In the genomic region with DNA sequence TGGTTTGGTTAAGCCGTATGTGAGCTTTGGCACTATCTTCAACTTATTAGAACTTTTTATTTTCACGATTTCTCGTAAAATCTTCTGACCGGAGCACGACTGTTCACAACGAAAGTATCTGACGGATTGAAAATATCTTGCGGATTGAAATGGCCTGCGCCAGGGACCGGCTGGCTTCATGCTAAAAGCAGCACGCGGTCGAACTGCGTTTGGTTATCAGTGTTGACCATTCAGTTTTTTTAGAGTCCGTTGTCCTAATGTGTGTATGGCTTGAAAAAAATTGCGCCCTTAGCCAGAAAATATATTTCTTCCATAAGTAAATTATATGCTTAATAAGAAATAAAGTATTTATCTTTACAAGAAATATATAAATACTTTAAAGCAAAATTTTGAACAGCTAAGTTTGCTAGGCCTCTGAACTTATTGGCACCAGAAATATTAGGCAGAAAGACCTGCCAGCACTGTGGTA, we compare ENCODE assay signal across 4 fruit fly cellular contexts.
A peak's percentile ranks its signal among the peaks of the same experiment; 100 is the strongest.
TF ChIP-seq lines count a peak whose summit lies in the region.

TSS of gene net (minus strand) at position 133 of the 469 bp plus-strand sequence.

TF ChIP-seq in whole organism, adult, 20 proteins besides CTCF, POLR2A, EP300 and RAD21 (continued from another document):
- peak; percentile 62 for TF ChIP-seq bab1 (GFP tag; optimal IDR thresholded peaks at IDR 0.05; lab: Kevin White, UChicago)
- peak; percentile 64 for TF ChIP-seq CG11617 (GFP tag; optimal IDR thresholded peaks at IDR 0.05; lab: Kevin White, UChicago)
- TF ChIP-seq toe (GFP tag; optimal IDR thresholded peaks at IDR 0.05; lab: Kevin White, UChicago) = no peak

TF ChIP-seq in whole organism, embryonic, 481 proteins besides CTCF, POLR2A, EP300 and RAD21 (continued from another document and continues in another):
- TF ChIP-seq CG15601 (tag; optimal IDR thresholded peaks at IDR 0.05; lab: Kevin White, UChicago) (peak; percentile 92), fd64A (GFP tag; optimal IDR thresholded peaks at IDR 0.05; lab: Kevin White, UChicago) (no peak), CG34376 (GFP tag; optimal IDR thresholded peaks at IDR 0.05; lab: Kevin White, UChicago) (peak; percentile 88), kah (GFP tag; optimal IDR thresholded peaks at IDR 0.05; lab: Kevin White, UChicago) (peak; percentile 60), CG14860 (GFP tag; IDR thresholded peaks at IDR 0.05; lab: Robert Waterston, UW; ENCODE audit: partially characterized antibody) (no peak), NC2β (GFP tag; optimal IDR thresholded peaks at IDR 0.05; lab: Kevin White, UChicago) (no peak), Sox102F (GFP tag; optimal IDR thresholded peaks at IDR 0.05; lab: Kevin White, UChicago) (peak; percentile 34), CG10147 (GFP tag; optimal IDR thresholded peaks at IDR 0.05; lab: Kevin White, UChicago) (peak; percentile 80), btn (GFP tag; optimal IDR thresholded peaks at IDR 0.05; lab: Kevin White, UChicago) (no peak), Nf-YB (GFP tag; optimal IDR thresholded peaks at IDR 0.05; lab: Kevin White, UChicago) (peak; percentile 45), CG1647 (GFP tag; optimal IDR thresholded peaks at IDR 0.05; lab: Kevin White, UChicago) (no peak), hbn (GFP tag; IDR thresholded peaks at IDR 0.05; lab: Robert Waterston, UW; ENCODE audit: partially characterized antibody) (no peak), CG3726 (GFP tag; IDR thresholded peaks at IDR 0.05; lab: Robert Waterston, UW) (no peak), z (GFP tag; IDR thresholded peaks at IDR 0.05; lab: Robert Waterston, UW) (no peak), cg (GFP tag; optimal IDR thresholded peaks at IDR 0.05; lab: Kevin White, UChicago) (no peak), CG16779 (GFP tag; IDR thresholded peaks at IDR 0.05; lab: Robert Waterston, UW) (no peak), Rfx (GFP tag; IDR thresholded peaks at IDR 0.05; lab: Robert Waterston, UW) (peak; percentile 74; the same call in 1 of the 2 replicates), tup (GFP tag; optimal IDR thresholded peaks at IDR 0.05; lab: Kevin White, UChicago) (no peak), Jarid2 (GFP tag; optimal IDR thresholded peaks at IDR 0.05; lab: Kevin White, UChicago) (peak; percentile 57), BtbVII (GFP tag; optimal IDR thresholded peaks at IDR 0.05; lab: Kevin White, UChicago) (peak; percentile 77), en (GFP tag; optimal IDR thresholded peaks at IDR 0.05; lab: Kevin White, UChicago) (no peak), Bteb2 (GFP tag; optimal IDR thresholded peaks at IDR 0.05; lab: Kevin White, UChicago) (no peak), BEAF-32 (GFP tag; optimal IDR thresholded peaks at IDR 0.05; lab: Kevin White, UChicago) (no peak), trem (tag; optimal IDR thresholded peaks at IDR 0.05; lab: Kevin White, UChicago) (peak; percentile 42), CG17829 (tag; optimal IDR thresholded peaks at IDR 0.05; lab: Kevin White, UChicago) (peak; percentile 72), nerfin-2 (GFP tag; IDR thresholded peaks at IDR 0.05; lab: Robert Waterston, UW; ENCODE audit: partially characterized antibody) (no peak), jing (GFP tag; optimal IDR thresholded peaks at IDR 0.05; lab: Kevin White, UChicago) (peak; percentile 14), CG14014 (GFP tag; IDR thresholded peaks at IDR 0.05; lab: Robert Waterston, UW) (peak; percentile 79; the same call in 1 of the 2 replicates), maf-S (GFP tag; optimal IDR thresholded peaks at IDR 0.05; lab: Kevin White, UChicago) (no peak), cwo (GFP tag; optimal IDR thresholded peaks at IDR 0.05; lab: Kevin White, UChicago) (peak; percentile 73), CG11085 (GFP tag; IDR thresholded peaks at IDR 0.05; lab: Robert Waterston, UW) (no peak), bbx (GFP tag; IDR thresholded peaks at IDR 0.05; lab: Robert Waterston, UW; ENCODE audit: partially characterized antibody) (no peak), YL-1 (GFP tag; optimal IDR thresholded peaks at IDR 0.05; lab: Kevin White, UChicago) (peak; percentile 27), CG6813 (GFP tag; optimal IDR thresholded peaks at IDR 0.05; lab: Kevin White, UChicago) (peak; percentile 31), CG9932 (GFP tag; IDR thresholded peaks at IDR 0.05; lab: Robert Waterston, UW) (peak; percentile 74), unpg (GFP tag; optimal IDR thresholded peaks at IDR 0.05; lab: Kevin White, UChicago) (peak; percentile 63), CG13424 (tag; optimal IDR thresholded peaks at IDR 0.05; lab: Kevin White, UChicago) (peak; percentile 85), Side (GFP tag; optimal IDR thresholded peaks at IDR 0.05; lab: Kevin White, UChicago) (no peak), sr (GFP tag; IDR thresholded peaks at IDR 0.05; lab: Robert Waterston, UW) (no peak), CG6272 (GFP tag; IDR thresholded peaks at IDR 0.05; lab: Robert Waterston, UW) (no peak; the same call in 1 of the 2 replicates), Mes4 (GFP tag; optimal IDR thresholded peaks at IDR 0.05; lab: Kevin White, UChicago) (no peak)

TF ChIP-seq in whole organism, prepupa, 60 proteins besides CTCF, POLR2A, EP300 and RAD21 (continued from another document):
- TF ChIP-seq dsx (GFP tag; optimal IDR thresholded peaks at IDR 0.05; lab: Kevin White, UChicago; ENCODE audit: poor library complexity, severe bottlenecking) (peak; percentile 65), CG31627 (GFP tag; optimal IDR thresholded peaks at IDR 0.05; lab: Kevin White, UChicago) (no peak), ss (GFP tag; optimal IDR thresholded peaks at IDR 0.05; lab: Kevin White, UChicago) (peak; percentile 52 to 75), CG10631 (GFP tag; optimal IDR thresholded peaks at IDR 0.05; lab: Kevin White, UChicago) (peak; percentile 46), fkh (GFP tag; optimal IDR thresholded peaks at IDR 0.05; lab: Kevin White, UChicago) (peak; percentile 34), CG15336 (GFP tag; IDR thresholded peaks at IDR 0.05; lab: Robert Waterston, UW) (peak; percentile 62), cyc (GFP tag; optimal IDR thresholded peaks at IDR 0.05; lab: Kevin White, UChicago) (peak; percentile 19), CG8632 (GFP tag; optimal IDR thresholded peaks at IDR 0.05; lab: Kevin White, UChicago) (peak; percentile 47), Eip78C (GFP tag; lab: Kevin White, UChicago) (peak; percentile 90), Ets96B (tag; optimal IDR thresholded peaks at IDR 0.05; lab: Kevin White, UChicago) (peak; percentile 74), CG11902 (GFP tag; optimal IDR thresholded peaks at IDR 0.05; lab: Kevin White, UChicago) (no peak), CG6854 (GFP tag; optimal IDR thresholded peaks at IDR 0.05; lab: Kevin White, UChicago) (peak; percentile 59), eg (GFP tag; IDR thresholded peaks at IDR 0.05; lab: Robert Waterston, UW) (no peak), pdm3 (GFP tag; optimal IDR thresholded peaks at IDR 0.05; lab: Kevin White, UChicago) (peak; percentile 33), Lpt (GFP tag; optimal IDR thresholded peaks at IDR 0.05; lab: Kevin White, UChicago) (peak; percentile 22), fd59A (GFP tag; optimal IDR thresholded peaks at IDR 0.05; lab: Kevin White, UChicago) (peak; percentile 13), CG16779 (tag; optimal IDR thresholded peaks at IDR 0.05; lab: Kevin White, UChicago) (peak; percentile 64), Sox15 (GFP tag; optimal IDR thresholded peaks at IDR 0.05; lab: Kevin White, UChicago) (peak; percentile 2), Eip75B (GFP tag; optimal IDR thresholded peaks at IDR 0.05; lab: Kevin White, UChicago) (peak; percentile 42), Met (GFP tag; optimal IDR thresholded peaks at IDR 0.05; lab: Kevin White, UChicago) (peak; percentile 56), topi (GFP tag; optimal IDR thresholded peaks at IDR 0.05; lab: Kevin White, UChicago) (peak; percentile 8), OdsH (GFP tag; optimal IDR thresholded peaks at IDR 0.05; lab: Kevin White, UChicago) (peak; percentile 59), esn (GFP tag; optimal IDR thresholded peaks at IDR 0.05; lab: Kevin White, UChicago) (peak; percentile 54), Smox (GFP tag; optimal IDR thresholded peaks at IDR 0.05; lab: Kevin White, UChicago) (peak; percentile 32), Sox102F (GFP tag; optimal IDR thresholded peaks at IDR 0.05; lab: Kevin White, UChicago) (peak; percentile 59), CG6792 (GFP tag; optimal IDR thresholded peaks at IDR 0.05; lab: Kevin White, UChicago) (peak; percentile 36), Blimp-1 (GFP tag; optimal IDR thresholded peaks at IDR 0.05; lab: Kevin White, UChicago) (peak; percentile 62), Sox14 (GFP tag; optimal IDR thresholded peaks at IDR 0.05; lab: Kevin White, UChicago) (peak; percentile 33), svp (GFP tag; lab: Kevin White, UChicago) (peak; percentile 76), vri (GFP tag; optimal IDR thresholded peaks at IDR 0.05; lab: Kevin White, UChicago) (peak; percentile 41), CG9139 (GFP tag; optimal IDR thresholded peaks at IDR 0.05; lab: Kevin White, UChicago) (peak; percentile 57), dac (GFP tag; optimal IDR thresholded peaks at IDR 0.05; lab: Kevin White, UChicago) (peak; percentile 12), net (GFP tag; optimal IDR thresholded peaks at IDR 0.05; lab: Kevin White, UChicago) (peak; percentile 86), CG8319 (GFP tag; optimal IDR thresholded peaks at IDR 0.05; lab: Kevin White, UChicago) (no peak), Gug (GFP tag; IDR thresholded peaks at IDR 0.05; lab: Robert Waterston, UW) (no peak), CG1621 (tag; optimal IDR thresholded peaks at IDR 0.05; lab: Kevin White, UChicago) (peak; percentile 31), CG11294 (GFP tag; IDR thresholded peaks at IDR 0.05; lab: Robert Waterston, UW) (no peak), CG8119 (GFP tag; IDR thresholded peaks at IDR 0.05; lab: Robert Waterston, UW) (peak; percentile 60; the same call in 2 of the 3 replicates), lz (GFP tag; optimal IDR thresholded peaks at IDR 0.05; lab: Kevin White, UChicago) (peak; percentile 10), acj6 (GFP tag; optimal IDR thresholded peaks at IDR 0.05; lab: Kevin White, UChicago) (peak; percentile 44), CG10669 (GFP tag; optimal IDR thresholded peaks at IDR 0.05; lab: Kevin White, UChicago) (peak; percentile 63), Eip93F (GFP tag; optimal IDR thresholded peaks at IDR 0.05; lab: Kevin White, UChicago) (peak; percentile 53)

TF ChIP-seq in whole organism, wandering third instar larva, 38 proteins besides CTCF, POLR2A, EP300 and RAD21 (continued from another document):
- TF ChIP-seq br (GFP tag; optimal IDR thresholded peaks at IDR 0.05; lab: Kevin White, UChicago) (peak; percentile 50), dsf (GFP tag; optimal IDR thresholded peaks at IDR 0.05; lab: Kevin White, UChicago; ENCODE audit: borderline replicate concordance) (no peak), CG32264 (GFP tag; optimal IDR thresholded peaks at IDR 0.05; lab: Kevin White, UChicago) (no peak), woc (GFP tag; optimal IDR thresholded peaks at IDR 0.05; lab: Kevin White, UChicago) (peak; percentile 73), tai (GFP tag; optimal IDR thresholded peaks at IDR 0.05; lab: Kevin White, UChicago) (no peak), usp (GFP tag; optimal IDR thresholded peaks at IDR 0.05; lab: Kevin White, UChicago) (no peak), GATAd (GFP tag; optimal IDR thresholded peaks at IDR 0.05; lab: Kevin White, UChicago) (no peak), rgr (GFP tag; optimal IDR thresholded peaks at IDR 0.05; lab: Kevin White, UChicago) (peak; percentile 76), pan (optimal IDR thresholded peaks at IDR 0.05; lab: Kevin White, UChicago) (no peak), dmrt93B (GFP tag; optimal IDR thresholded peaks at IDR 0.05; lab: Kevin White, UChicago) (peak; percentile 52), Dfd (GFP tag; optimal IDR thresholded peaks at IDR 0.05; lab: Kevin White, UChicago) (no peak), Hr78 (GFP tag; optimal IDR thresholded peaks at IDR 0.05; lab: Kevin White, UChicago) (no peak), CG9705 (GFP tag; optimal IDR thresholded peaks at IDR 0.05; lab: Kevin White, UChicago) (peak; percentile 81), Myc (optimal IDR thresholded peaks at IDR 0.05; lab: Kevin White, UChicago) (peak; percentile 99), ey (GFP tag; optimal IDR thresholded peaks at IDR 0.05; lab: Kevin White, UChicago) (peak; percentile 31), Mio (GFP tag; optimal IDR thresholded peaks at IDR 0.05; lab: Kevin White, UChicago) (no peak), N (GFP tag; optimal IDR thresholded peaks at IDR 0.05; lab: Kevin White, UChicago) (no peak)
TF ChIP-seq in whole organism, wandering third instar larva: peak in this region for 21.
